Fruit fly (Drosophila melanogaster): ENCODE data around the gene Prp31.
A peak's percentile ranks its signal among the peaks of the same experiment; 100 is the strongest.

Prp31 gene

DNA sequence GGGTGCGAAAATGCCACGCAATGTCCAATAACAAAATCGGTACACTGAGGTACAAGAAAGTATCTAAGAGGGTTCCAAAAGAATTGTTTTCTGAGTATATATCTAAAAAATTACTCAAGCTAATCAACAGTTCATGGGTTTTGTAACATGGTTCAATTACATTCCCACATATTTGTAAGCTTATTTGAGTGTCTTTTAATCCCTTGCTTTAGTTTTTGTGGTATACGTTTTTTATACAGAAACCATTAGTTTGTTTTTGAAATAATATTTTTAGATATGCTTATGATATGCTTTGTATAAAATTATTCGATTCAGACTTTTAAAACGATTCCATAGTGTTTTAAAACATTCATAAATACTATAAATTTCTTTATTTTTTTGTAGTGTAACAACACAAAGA is 21.9 kb downstream of the Prp31 start:
- TF ChIP-seq Pif1A (GFP tag; optimal IDR thresholded peaks at IDR 0.05) (peak; percentile 50), CG34367 (tag; optimal IDR thresholded peaks at IDR 0.05) (peak; percentile 26), CG14655 (GFP tag; optimal IDR thresholded peaks at IDR 0.05) (peak; percentile 70), CG13204 (GFP tag; optimal IDR thresholded peaks at IDR 0.05) (no peak), D1 (tag; optimal IDR thresholded peaks at IDR 0.05) (peak; percentile 17), EcR (GFP tag; optimal IDR thresholded peaks at IDR 0.05) (no peak), CG8301 (tag; optimal IDR thresholded peaks at IDR 0.05) (peak; percentile 25), CG12605 (GFP tag; IDR thresholded peaks at IDR 0.05) (no peak), CG32121 (GFP tag; IDR thresholded peaks at IDR 0.05) (no peak), CG4496 (GFP tag; IDR thresholded peaks at IDR 0.05) (no peak), gl (tag; optimal IDR thresholded peaks at IDR 0.05) (no peak), CG9948 (tag; optimal IDR thresholded peaks at IDR 0.05) (peak; percentile 72), Snoo (tag; optimal IDR thresholded peaks at IDR 0.05) (peak; percentile 38), fd96Ca (GFP tag; IDR thresholded peaks at IDR 0.05) (no peak), Ets98B (GFP tag; IDR thresholded peaks at IDR 0.05) (no peak), Pif1B (GFP tag; optimal IDR thresholded peaks at IDR 0.05) (peak; percentile 45), CG10348 (GFP tag; IDR thresholded peaks at IDR 0.05) (no peak), CG15710 (tag; optimal IDR thresholded peaks at IDR 0.05) (peak; percentile 58), rn (GFP tag; IDR thresholded peaks at IDR 0.05) (no peak), CG8159 (tag; optimal IDR thresholded peaks at IDR 0.05) (peak; percentile 60), CG17806 (tag; optimal IDR thresholded peaks at IDR 0.05) (peak; percentile 56)

DNA sequence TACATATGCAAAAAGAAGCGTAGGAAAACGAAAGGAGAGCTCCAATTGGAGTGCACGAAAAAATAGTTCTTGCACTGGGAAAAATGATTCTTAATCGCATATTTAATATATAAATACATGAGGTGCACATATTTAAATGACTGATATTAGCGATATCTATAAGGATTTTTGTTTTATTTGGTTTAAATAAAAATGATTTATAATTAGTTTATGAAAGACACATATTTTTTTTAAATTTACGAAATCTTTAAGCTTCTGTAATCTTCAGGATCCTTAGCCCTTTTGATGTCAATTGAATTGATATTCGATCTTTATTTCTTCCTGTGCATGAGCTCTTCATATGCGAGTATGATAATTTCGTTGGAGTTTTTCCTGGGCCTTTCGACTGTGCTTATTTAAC is 28.9 kb downstream of the Prp31 start:
- TF ChIP-seq rn (GFP tag; IDR thresholded peaks at IDR 0.05) (no peak), gl (tag; optimal IDR thresholded peaks at IDR 0.05) (no peak), CG10348 (GFP tag; IDR thresholded peaks at IDR 0.05) (no peak), Ets98B (GFP tag; IDR thresholded peaks at IDR 0.05) (no peak), CG14655 (GFP tag; optimal IDR thresholded peaks at IDR 0.05) (peak; percentile 79), CG8159 (tag; optimal IDR thresholded peaks at IDR 0.05) (peak; percentile 14), Snoo (tag; optimal IDR thresholded peaks at IDR 0.05) (no peak), CG34367 (tag; optimal IDR thresholded peaks at IDR 0.05) (no peak), Pif1A (GFP tag; optimal IDR thresholded peaks at IDR 0.05) (peak; percentile 48), CG12605 (GFP tag; IDR thresholded peaks at IDR 0.05) (no peak), CG4496 (GFP tag; IDR thresholded peaks at IDR 0.05) (no peak), EcR (GFP tag; optimal IDR thresholded peaks at IDR 0.05) (no peak), CG15710 (tag; optimal IDR thresholded peaks at IDR 0.05) (peak; percentile 27), CG8301 (tag; optimal IDR thresholded peaks at IDR 0.05) (peak; percentile 67), fd96Ca (GFP tag; IDR thresholded peaks at IDR 0.05) (no peak), D1 (tag; optimal IDR thresholded peaks at IDR 0.05) (peak; percentile 51), CG17806 (tag; optimal IDR thresholded peaks at IDR 0.05) (peak; percentile 24), CG9948 (tag; optimal IDR thresholded peaks at IDR 0.05) (peak; percentile 76), Pif1B (GFP tag; optimal IDR thresholded peaks at IDR 0.05) (peak; percentile 36), CG13204 (GFP tag; optimal IDR thresholded peaks at IDR 0.05) (no peak), CG32121 (GFP tag; IDR thresholded peaks at IDR 0.05) (no peak)

DNA sequence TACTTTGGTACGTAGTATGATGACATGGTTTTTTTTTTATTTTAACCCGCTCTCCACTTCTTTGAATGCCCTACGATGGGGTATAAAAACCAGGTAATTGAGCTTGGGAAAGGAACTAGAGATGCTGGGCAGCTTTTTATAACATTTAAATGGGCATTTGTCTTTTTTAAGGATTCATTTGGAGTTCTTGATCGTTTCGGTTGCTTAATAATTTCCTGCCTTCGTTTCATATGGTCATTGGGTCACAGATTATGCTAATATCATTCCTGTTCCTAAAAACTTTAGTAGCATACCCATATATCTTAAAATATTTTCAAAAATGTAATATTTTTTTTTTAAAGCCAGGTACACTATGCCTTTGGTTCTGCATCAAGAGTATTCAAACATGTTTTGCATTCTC is 29.8 kb downstream of the Prp31 start:
- TF ChIP-seq CG14655 (GFP tag; optimal IDR thresholded peaks at IDR 0.05): peak; percentile 41
- peak; percentile 28 for TF ChIP-seq Snoo (tag; optimal IDR thresholded peaks at IDR 0.05)
- no peak for TF ChIP-seq CG34367 (tag; optimal IDR thresholded peaks at IDR 0.05)
- peak; percentile 16 for TF ChIP-seq CG8159 (tag; optimal IDR thresholded peaks at IDR 0.05)
- TF ChIP-seq CG9948 (tag; optimal IDR thresholded peaks at IDR 0.05): peak; percentile 19

DNA sequence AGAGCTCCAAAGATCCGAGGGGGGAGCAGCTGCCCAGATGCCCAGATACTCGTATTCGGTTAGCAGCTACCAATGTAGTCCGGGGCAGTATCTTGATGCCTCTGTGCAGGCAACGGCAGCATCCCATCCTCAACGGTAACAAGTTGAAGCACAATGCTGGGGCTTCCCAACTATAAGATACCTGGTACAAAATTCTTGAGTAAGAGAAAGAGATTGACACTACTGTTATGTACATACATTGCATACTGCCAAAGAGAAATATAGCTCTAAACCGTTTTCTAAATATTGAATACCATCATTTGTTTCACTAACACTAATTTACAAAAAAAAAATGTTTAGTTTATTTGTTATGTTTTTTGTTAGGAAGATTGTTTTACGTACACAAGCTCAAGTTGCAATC is 30.8 kb downstream of the Prp31 start:
- TF ChIP-seq rn (GFP tag; IDR thresholded peaks at IDR 0.05) (no peak), CG32121 (GFP tag; IDR thresholded peaks at IDR 0.05) (no peak), CG34367 (tag; optimal IDR thresholded peaks at IDR 0.05) (no peak), CG15710 (tag; optimal IDR thresholded peaks at IDR 0.05) (no peak), Pif1B (GFP tag; optimal IDR thresholded peaks at IDR 0.05) (no peak), CG8301 (tag; optimal IDR thresholded peaks at IDR 0.05) (peak; percentile 37), CG14655 (GFP tag; optimal IDR thresholded peaks at IDR 0.05) (peak; percentile 51), CG9948 (tag; optimal IDR thresholded peaks at IDR 0.05) (no peak), D1 (tag; optimal IDR thresholded peaks at IDR 0.05) (no peak), EcR (GFP tag; optimal IDR thresholded peaks at IDR 0.05) (no peak), CG8159 (tag; optimal IDR thresholded peaks at IDR 0.05) (peak; percentile 1), CG10348 (GFP tag; IDR thresholded peaks at IDR 0.05) (no peak), gl (tag; optimal IDR thresholded peaks at IDR 0.05) (no peak), Snoo (tag; optimal IDR thresholded peaks at IDR 0.05) (no peak)

DNA sequence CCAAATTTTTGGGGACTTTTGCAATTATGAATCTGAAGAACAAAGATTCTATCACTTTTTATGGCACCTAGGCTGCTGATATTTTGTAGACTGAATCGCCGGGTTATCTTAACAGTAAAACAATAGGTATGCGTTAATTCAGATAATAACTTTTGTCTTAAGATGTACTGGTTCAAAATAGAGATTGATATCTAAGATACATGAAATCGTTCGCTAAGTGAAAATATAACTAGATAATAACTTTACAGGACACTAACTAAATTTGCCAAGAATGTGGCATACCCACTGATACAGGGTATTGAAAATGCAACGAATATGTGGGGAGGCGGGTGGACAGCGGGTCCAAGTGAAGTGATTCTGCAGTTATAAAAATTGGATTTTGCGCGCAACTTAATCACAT is 33.3 kb downstream of the Prp31 start:
- peak; percentile 1 for TF ChIP-seq CG17806 (tag; optimal IDR thresholded peaks at IDR 0.05)
- TF ChIP-seq Ets98B (GFP tag; IDR thresholded peaks at IDR 0.05): no peak
- TF ChIP-seq CG8159 (tag; optimal IDR thresholded peaks at IDR 0.05): peak; percentile 22
- peak; percentile 27 for TF ChIP-seq CG14655 (GFP tag; optimal IDR thresholded peaks at IDR 0.05)

DNA sequence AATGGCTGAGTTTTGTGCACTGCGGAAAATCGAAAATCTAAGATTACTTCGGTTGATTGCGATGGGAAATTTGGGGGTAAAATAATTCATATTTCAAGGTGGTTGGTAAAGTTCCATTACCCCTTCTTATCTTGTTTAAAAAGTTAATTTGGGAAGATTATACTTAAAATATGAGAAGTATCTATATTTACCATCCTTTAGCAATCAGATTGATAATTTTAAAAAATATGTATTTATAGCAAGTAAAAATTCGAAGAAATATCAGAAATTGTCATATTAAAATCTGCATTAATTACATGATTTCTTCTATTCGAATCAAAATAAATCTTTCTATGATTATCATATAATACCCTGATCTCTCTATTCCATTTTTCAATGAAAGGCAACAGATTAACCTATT is 36.6 kb downstream of the Prp31 start:
- TF ChIP-seq Ets98B (GFP tag; IDR thresholded peaks at IDR 0.05): no peak
- no peak for TF ChIP-seq gl (tag; optimal IDR thresholded peaks at IDR 0.05)
- no peak for TF ChIP-seq Snoo (tag; optimal IDR thresholded peaks at IDR 0.05)
- no peak for TF ChIP-seq EcR (GFP tag; optimal IDR thresholded peaks at IDR 0.05)
- no peak for TF ChIP-seq CG12605 (GFP tag; IDR thresholded peaks at IDR 0.05)
- TF ChIP-seq fd96Ca (GFP tag; IDR thresholded peaks at IDR 0.05): no peak
- no peak for TF ChIP-seq CG4496 (GFP tag; IDR thresholded peaks at IDR 0.05)
- TF ChIP-seq Pif1A (GFP tag; optimal IDR thresholded peaks at IDR 0.05): no peak
- TF ChIP-seq CG15710 (tag; optimal IDR thresholded peaks at IDR 0.05): no peak
